Fruit fly (Drosophila melanogaster) whole organism, embryonic: ENCODE data around the gene Drgx.

Source experiments
- CG10321 ChIP-seq: fragments of 200-800 bp; sonication (Bioruptor generic); IDR thresholded peaks from 2 replicates; pipeline ENCODE4 v1.3.6; 2022; ENCODE audit warnings: missing biosample characterization, missing genetic modification characterization
- CG10431 ChIP-seq: fragments of 200-800 bp; sonication (Bioruptor generic); optimal IDR thresholded peaks from 3 replicates; lab custom pipeline; 2018; ENCODE audit warnings: missing biosample characterization, mild to moderate bottlenecking, missing genetic modification characterization
- CG10565 ChIP-seq: fragments of 200-800 bp; sonication (Bioruptor generic); optimal IDR thresholded peaks from 3 replicates; lab custom pipeline; 2016; ENCODE audit warnings: missing biosample characterization, mild to moderate bottlenecking, missing genetic modification characterization
- CG11247 ChIP-seq: fragments of 200-800 bp; sonication (Bioruptor generic); IDR thresholded peaks from 2 replicates; pipeline ENCODE4 v1.3.6; 2022; ENCODE audit warnings: missing biosample characterization, missing genetic modification characterization
- CG11456 ChIP-seq: fragments of 200-800 bp; sonication (Bioruptor generic); IDR thresholded peaks from 3 replicates; pipeline ENCODE4 v1.3.6; 2022; ENCODE audit warnings: missing biosample characterization, missing genetic modification characterization
- CG11560 ChIP-seq: fragments of 200-800 bp; sonication (Bioruptor generic); IDR thresholded peaks from 3 replicates; pipeline ENCODE4 v1.3.6; 2022; ENCODE audit warnings: missing biosample characterization, missing genetic modification characterization
- CG12104 ChIP-seq: fragments of 200-800 bp; sonication (Bioruptor generic); optimal IDR thresholded peaks from 3 replicates; lab custom pipeline; 2016; ENCODE audit warnings: missing biosample characterization, missing genetic modification characterization
- CG14667 ChIP-seq: fragments of 200-800 bp; sonication (Bioruptor generic); IDR thresholded peaks from 2 replicates; pipeline ENCODE4 v1.3.6; 2022; ENCODE audit warnings: missing biosample characterization, missing genetic modification characterization
- CG15479 ChIP-seq: fragments of 200-800 bp; sonication (Bioruptor generic); optimal IDR thresholded peaks from 3 replicates; lab custom pipeline; 2019; ENCODE audit warnings: missing biosample characterization, mild to moderate bottlenecking, missing genetic modification characterization, moderate library complexity
- CG1603 ChIP-seq: fragments of 200-800 bp; sonication (Bioruptor generic); optimal IDR thresholded peaks from 2 replicates; lab custom pipeline; 2019; ENCODE audit warnings: missing biosample characterization, mild to moderate bottlenecking, missing genetic modification characterization, moderate library complexity
- CG17568 ChIP-seq: fragments of 200-800 bp; sonication (Bioruptor generic); optimal IDR thresholded peaks from 2 replicates; lab custom pipeline; 2018; ENCODE audit warnings: missing biosample characterization, mild to moderate bottlenecking, missing genetic modification characterization, moderate library complexity
- CG17829 ChIP-seq: fragments of 200-800 bp; optimal IDR thresholded peaks from 2 replicates; lab custom pipeline; 2019; ENCODE audit warnings: missing biosample characterization, mild to moderate bottlenecking, missing genetic modification characterization, moderate library complexity
- CG2202 ChIP-seq: fragments of 200-800 bp; sonication (Bioruptor generic); optimal IDR thresholded peaks from 2 replicates; lab custom pipeline; 2018; ENCODE audit warnings: missing biosample characterization, mild to moderate bottlenecking, missing genetic modification characterization
- CG32767 ChIP-seq: fragments of 200-800 bp; sonication (Bioruptor generic); IDR thresholded peaks from 2 replicates; pipeline ENCODE4 v1.3.6; 2022; ENCODE audit warnings: missing biosample characterization, missing genetic modification characterization
- CG34422 ChIP-seq: fragments of 200-800 bp; sonication (Bioruptor generic); IDR thresholded peaks from 3 replicates; pipeline ENCODE4 v1.3.6; 2022; ENCODE audit warnings: missing biosample characterization, missing genetic modification characterization
- CG6854 ChIP-seq: fragments of 200-800 bp; sonication (Bioruptor generic); optimal IDR thresholded peaks from 3 replicates; lab custom pipeline; 2017; ENCODE audit warnings: missing biosample characterization, mild to moderate bottlenecking, missing genetic modification characterization
- CG8478 ChIP-seq: fragments of >200 bp; optimal IDR thresholded peaks from 2 replicates; lab custom pipeline; 2018
- Ets97D ChIP-seq: fragments of 200-800 bp; sonication (Bioruptor generic); optimal IDR thresholded peaks from 3 replicates; lab custom pipeline; 2016; ENCODE audit warnings: missing biosample characterization, missing genetic modification characterization
- H2.0 ChIP-seq: fragments of 200-800 bp; sonication (Bioruptor generic); IDR thresholded peaks from 2 replicates; pipeline ENCODE4 v1.3.6; 2022; ENCODE audit warnings: missing biosample characterization, missing genetic modification characterization
- Hand ChIP-seq: fragments of 200-800 bp; sonication (Bioruptor generic); optimal IDR thresholded peaks from 2 replicates; lab custom pipeline; 2017; ENCODE audit warnings: mild to moderate bottlenecking, missing biosample characterization, missing genetic modification reagents, missing genetic modification characterization
- Jarid2 ChIP-seq: fragments of 200-800 bp; sonication (Bioruptor generic); optimal IDR thresholded peaks from 3 replicates; lab custom pipeline; 2017; ENCODE audit warnings: mild to moderate bottlenecking, missing biosample characterization, missing genetic modification reagents, missing genetic modification characterization
- Mrtf ChIP-seq: fragments of 200-800 bp; sonication (Bioruptor generic); IDR thresholded peaks from 3 replicates; pipeline ENCODE4 v1.3.6; 2022; ENCODE audit warnings: missing biosample characterization, missing genetic modification characterization
- Myb ChIP-seq: fragments of 200-800 bp; sonication (Bioruptor generic); optimal IDR thresholded peaks from 2 replicates; lab custom pipeline; 2016; ENCODE audit warnings: missing biosample characterization, missing genetic modification characterization
- NFAT ChIP-seq: fragments of 200-800 bp; sonication (Bioruptor generic); IDR thresholded peaks from 2 replicates; pipeline ENCODE4 v1.3.6; 2022; ENCODE audit warnings: missing biosample characterization, missing genetic modification characterization
- Nf-YA ChIP-seq: fragments of 200-800 bp; sonication (Bioruptor generic); IDR thresholded peaks from 2 replicates; pipeline ENCODE4 v1.3.6; 2022; ENCODE audit warnings: missing biosample characterization, missing genetic modification characterization
- Oaz ChIP-seq: fragments of 200-800 bp; sonication (Bioruptor generic); IDR thresholded peaks from 2 replicates; pipeline ENCODE4 v1.3.6; 2022; ENCODE audit warnings: missing biosample characterization, missing genetic modification characterization
- Pdp1 ChIP-seq, 2 experiments: fragments of 200-800 bp; sonication (Bioruptor generic); optimal IDR thresholded peaks; 3 replicates each; lab custom pipeline; 2016; ENCODE audit warnings: missing biosample characterization in 2 of 2, missing genetic modification characterization in 2 of 2, mild to moderate bottlenecking in 1 of 2, moderate library complexity in 1 of 2
- Usf ChIP-seq: fragments of 200-800 bp; sonication (Bioruptor generic); optimal IDR thresholded peaks from 2 replicates; lab custom pipeline; 2017; ENCODE audit warnings: missing genotype, missing biosample characterization, missing genetic modification characterization
- aop ChIP-seq: fragments of 200-800 bp; sonication (Bioruptor generic); IDR thresholded peaks from 2 replicates; pipeline ENCODE4 v1.3.6; 2022; ENCODE audit warnings: missing biosample characterization, missing genetic modification characterization
- ap ChIP-seq: fragments of 200-800 bp; sonication (Bioruptor generic); IDR thresholded peaks from 2 replicates; pipeline ENCODE4 v1.3.6; 2022; ENCODE audit warnings: missing biosample characterization, missing genetic modification characterization
- ash1 ChIP-seq: fragments of 200-800 bp; sonication (Bioruptor generic); optimal IDR thresholded peaks from 2 replicates; lab custom pipeline; 2018; ENCODE audit warnings: missing biosample characterization, mild to moderate bottlenecking, missing genetic modification characterization
- bsh ChIP-seq, 2 experiments: fragments of 200-800 bp; sonication (Bioruptor generic); optimal IDR thresholded peaks; 2 replicates each; lab custom pipeline; 2017 to 2018; ENCODE audit warnings: mild to moderate bottlenecking in 2 of 2, missing biosample characterization in 2 of 2, missing genetic modification characterization in 2 of 2, moderate library complexity in 1 of 2
- chif ChIP-seq, 2 experiments: fragments of 200-800 bp; sonication (Bioruptor generic); optimal IDR thresholded peaks; 3 replicates each; lab custom pipeline; 2016; ENCODE audit warnings: missing biosample characterization in 2 of 2, missing genetic modification characterization in 2 of 2
- dmrt11E ChIP-seq: fragments of 200-800 bp; sonication (Bioruptor generic); optimal IDR thresholded peaks from 3 replicates; lab custom pipeline; 2018; ENCODE audit warnings: missing biosample characterization, mild to moderate bottlenecking, missing genetic modification characterization, moderate library complexity
- dmrt99B ChIP-seq: fragments of 200-800 bp; sonication (Bioruptor generic); optimal IDR thresholded peaks from 2 replicates; lab custom pipeline; 2018; ENCODE audit warnings: missing biosample characterization, mild to moderate bottlenecking, missing genetic modification characterization, moderate library complexity
- gro ChIP-seq: fragments of 200-800 bp; sonication (Bioruptor generic); optimal IDR thresholded peaks from 2 replicates; lab custom pipeline; 2016; ENCODE audit warnings: missing biosample characterization, missing genetic modification characterization
- jumu ChIP-seq: fragments of 200-800 bp; sonication (Bioruptor generic); optimal IDR thresholded peaks from 3 replicates; lab custom pipeline; 2016; ENCODE audit warnings: missing biosample characterization, missing genetic modification characterization
- kay ChIP-seq: fragments of 200-800 bp; sonication (Bioruptor generic); optimal IDR thresholded peaks from 2 replicates; lab custom pipeline; 2016; ENCODE audit warnings: missing biosample characterization, missing genetic modification characterization
- lov ChIP-seq, 2 experiments: fragments of 200-800 bp in 1 of 2; fragments of >200 bp in 1 of 2; sonication (Bioruptor generic) in 1 of 2; IDR thresholded peaks in 1 of 2; optimal IDR thresholded peaks in 1 of 2; 2 replicates in 1 of 2; 3 replicates in 1 of 2; pipeline versions ENCODE4 v1.3.6 to Lab custom; 2017 to 2022; ENCODE audit warnings: missing biosample characterization in 1 of 2, missing genetic modification characterization in 1 of 2
- nerfin-1 ChIP-seq: fragments of 200-800 bp; sonication (Bioruptor generic); optimal IDR thresholded peaks from 3 replicates; lab custom pipeline; 2019; ENCODE audit warnings: missing biosample characterization, mild to moderate bottlenecking, missing genetic modification characterization, moderate library complexity
- nerfin-2 ChIP-seq: fragments of 200-800 bp; sonication (Bioruptor generic); IDR thresholded peaks from 2 replicates; pipeline ENCODE4 v1.3.6; 2022; ENCODE audit warnings: missing biosample characterization, missing genetic modification characterization; ENCODE audit not compliant: partially characterized antibody
- otp ChIP-seq: fragments of 200-800 bp; sonication (Bioruptor generic); IDR thresholded peaks from 3 replicates; pipeline ENCODE4, ENCODE4 v1.3.6; 2022; ENCODE audit warnings: missing biosample characterization, missing genetic modification characterization
- rib ChIP-seq: fragments of 200-800 bp; sonication (Bioruptor generic); IDR thresholded peaks from 2 replicates; pipeline ENCODE4 v1.3.6; 2022; ENCODE audit warnings: missing biosample characterization, missing genetic modification characterization
- sd ChIP-seq: fragments of 200-800 bp; sonication (Bioruptor generic); optimal IDR thresholded peaks from 3 replicates; lab custom pipeline; 2018; ENCODE audit warnings: missing biosample characterization, mild to moderate bottlenecking, missing genetic modification characterization, moderate library complexity
- sisA ChIP-seq: fragments of 200-800 bp; sonication (Bioruptor generic); IDR thresholded peaks from 2 replicates; pipeline ENCODE4 v1.3.6; 2022; ENCODE audit warnings: missing biosample characterization, missing genetic modification characterization
- tgo ChIP-seq: fragments of 200-800 bp; sonication (Bioruptor generic); IDR thresholded peaks from 3 replicates; pipeline ENCODE4 v1.3.6; 2022; ENCODE audit warnings: missing biosample characterization, missing genetic modification characterization
- tio ChIP-seq: fragments of 200-800 bp; sonication (Bioruptor generic); optimal IDR thresholded peaks from 2 replicates; lab custom pipeline; 2017; ENCODE audit warnings: missing biosample characterization, missing genetic modification characterization, inconsistent platforms
- trh ChIP-seq: fragments of 200-800 bp; sonication (Bioruptor generic); optimal IDR thresholded peaks from 2 replicates; lab custom pipeline; 2016; ENCODE audit warnings: missing biosample characterization, missing genetic modification characterization
- tup ChIP-seq: fragments of 200-800 bp; sonication (Bioruptor generic); optimal IDR thresholded peaks from 2 replicates; lab custom pipeline; 2016; ENCODE audit warnings: missing biosample characterization, mild to moderate bottlenecking, missing genetic modification characterization, moderate library complexity
- yki ChIP-seq: fragments of >200 bp; optimal IDR thresholded peaks from 3 replicates; lab custom pipeline; 2018
- zen2 ChIP-seq: fragments of 200-800 bp; sonication (Bioruptor generic); IDR thresholded peaks from 3 replicates; pipeline ENCODE4 v1.3.6; 2022; ENCODE audit warnings: missing biosample characterization, missing genetic modification characterization; ENCODE audit not compliant: partially characterized antibody
- zfh2 ChIP-seq: fragments of 200-800 bp; sonication (Bioruptor generic); optimal IDR thresholded peaks from 2 replicates; lab custom pipeline; 2016; ENCODE audit warnings: missing biosample characterization, missing genetic modification characterization

Gene Drgx

dm6 chr2L:3675770-3676169 lies 13.2 kb downstream of the Drgx start (continued):
- TF ChIP-seq tgo (GFP tag; lab: Robert Waterston, UW) (no peak), CG2202 (tag; lab: Kevin White, UChicago) (no peak), nerfin-2 (GFP tag; lab: Robert Waterston, UW) (no peak), aop (GFP tag; lab: Robert Waterston, UW) (no peak), rib (no peak), nerfin-1 (tag; lab: Kevin White, UChicago) (peak; percentile 19), CG11247 (no peak), sisA (peak; percentile 63), CG6854 (GFP tag; lab: Kevin White, UChicago) (no peak), Myb (GFP tag; lab: Kevin White, UChicago) (no peak), gro (GFP tag; lab: Kevin White, UChicago) (no peak), CG8478 (lab: Kevin White, UChicago) (no peak), otp (GFP tag; lab: Robert Waterston, UW) (0 out of 3 replicates have a peak, but pooled peaks have one; percentile 9), CG34422 (GFP tag; lab: Robert Waterston, UW) (no peak; the same call in 2 of the 3 replicates), CG10321 (GFP tag; lab: Robert Waterston, UW) (no peak), Mrtf (0 out of 3 replicates have a peak, but pooled peaks have one; percentile 23), kay (GFP tag; lab: Kevin White, UChicago) (no peak), dmrt99B (tag; lab: Kevin White, UChicago) (peak; percentile 57), tup (no peak), Pdp1 (GFP tag; optimal IDR thresholded peaks at IDR 0.05; lab: Kevin White, UChicago) (peak; percentile 5), tio (GFP tag; lab: Kevin White, UChicago) (no peak), zfh2 (no peak), CG10565 (GFP tag; lab: Kevin White, UChicago) (no peak), zen2 (GFP tag; lab: Robert Waterston, UW) (no peak), Hand (GFP tag; lab: Kevin White, UChicago) (no peak), Ets97D (no peak), Nf-YA (no peak), CG32767 (GFP tag; lab: Robert Waterston, UW) (no peak), lov (optimal IDR thresholded peaks at IDR 0.05; lab: Kevin White, UChicago) (no peak), lov (GFP tag; IDR thresholded peaks at IDR 0.05; lab: Robert Waterston, UW) (no peak), CG14667 (GFP tag; lab: Robert Waterston, UW) (peak; percentile 21; the same call in 1 of the 2 replicates), trh (no peak), Oaz (GFP tag; lab: Robert Waterston, UW) (no peak), jumu (GFP tag; lab: Kevin White, UChicago) (no peak), NFAT (GFP tag; lab: Robert Waterston, UW) (no peak), yki (lab: Kevin White, UChicago) (no peak), Jarid2 (no peak), CG1603 (tag; lab: Kevin White, UChicago) (peak; percentile 57), bsh (GFP tag; optimal IDR thresholded peaks at IDR 0.05; lab: Kevin White, UChicago) (peak in 1 of 2 experiments; percentile 66), chif (GFP tag; optimal IDR thresholded peaks at IDR 0.05; lab: Kevin White, UChicago) (peak; percentile 17 to 49), CG11560 (tag; lab: Robert Waterston, UW) (no peak), ap (GFP tag; lab: Robert Waterston, UW) (no peak), CG10431 (GFP tag; lab: Kevin White, UChicago) (no peak), ash1 (GFP tag; lab: Kevin White, UChicago) (no peak), dmrt11E (peak; percentile 67), H2.0 (GFP tag; lab: Robert Waterston, UW) (no peak), Usf (GFP tag; lab: Kevin White, UChicago) (no peak), CG11456 (GFP tag; lab: Robert Waterston, UW) (no peak), CG17568 (GFP tag; lab: Kevin White, UChicago) (no peak), CG15479 (GFP tag; lab: Kevin White, UChicago) (no peak), CG12104 (GFP tag; lab: Kevin White, UChicago) (no peak), sd (no peak), CG17829 (tag; lab: Kevin White, UChicago) (peak; percentile 52)
